Fruit fly (Drosophila melanogaster) Kc167 (cell line): ENCODE measurements around the gene CG43138.

Experiments
- Sin3A ChIP-seq: fragments of >200 bp; optimal IDR thresholded peaks from 2 replicates; lab custom pipeline; 2018; ENCODE audit warnings: missing external identifiers
- h ChIP-seq: fragments of >200 bp; optimal IDR thresholded peaks from 3 replicates; lab custom pipeline; 2018; ENCODE audit warnings: missing external identifiers
- insv ChIP-seq: fragments of >200 bp; optimal IDR thresholded peaks from 3 replicates; lab custom pipeline; 2018; ENCODE audit warnings: missing external identifiers
- ttk ChIP-seq: sonication (Bioruptor generic); optimal IDR thresholded peaks from 2 replicates; lab custom pipeline; 2017; ENCODE audit warnings: missing external identifiers

DNA sequence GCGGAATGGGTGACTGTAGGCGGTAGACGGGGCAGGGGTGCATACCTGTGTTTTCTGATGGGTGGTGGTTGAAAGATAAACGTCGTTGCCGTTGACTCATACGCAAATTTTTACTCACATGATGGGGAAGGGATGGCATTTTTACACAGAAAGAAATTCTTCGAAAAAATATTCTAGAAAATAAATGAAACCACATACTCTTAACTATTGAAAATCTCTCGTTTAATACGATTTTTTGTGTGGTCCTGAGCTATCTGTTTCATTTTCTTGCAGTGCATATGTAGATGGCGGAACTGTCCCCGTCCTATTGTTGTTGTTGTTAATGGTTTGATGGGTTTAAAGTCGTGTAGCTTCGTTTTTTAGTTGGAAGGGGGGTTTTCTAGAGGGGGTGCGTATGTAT, 8.3 kb upstream of the CG43138 start:
- TF ChIP-seq insv (lab: Kevin White, UChicago) (no peak), Sin3A (lab: Kevin White, UChicago) (no peak), ttk (no peak), h (no peak)
